Worm (Caenorhabditis elegans) whole organism, young adult: ENCODE measurements around the gene cal-4.
A peak's percentile ranks its signal among the peaks of the same experiment; 100 is the strongest.

Experiments used
- B0336.3 ChIP-seq: fragments of 200-800 bp; sonication (Bioruptor generic); IDR thresholded peaks from 2 replicates; pipeline ENCODE4 v1.3.6; 2022; ENCODE audit warnings: missing genetic modification characterization, missing compliant biosample characterization
- C17E4.6 ChIP-seq: fragments of 200-800 bp; sonication (Bioruptor generic); IDR thresholded peaks from 2 replicates; pipeline ENCODE4 v1.3.6; 2022; ENCODE audit warnings: missing genetic modification reagents, missing genetic modification characterization, missing compliant biosample characterization
- F49E8.2 ChIP-seq: sonication (generic microtip); optimal IDR thresholded peaks from 3 replicates; lab custom pipeline; 2017; ENCODE audit warnings: missing genetic modification characterization, mild to moderate bottlenecking, missing compliant biosample characterization, antibody characterized with exemption, moderate library complexity; ENCODE audit not compliant: insufficient read depth
- F57C9.4 ChIP-seq: sonication (generic microtip); optimal IDR thresholded peaks from 2 replicates; lab custom pipeline; 2017; ENCODE audit warnings: mild to moderate bottlenecking, missing genetic modification characterization, missing compliant biosample characterization
- K12H6.12 ChIP-seq: fragments of 200-800 bp; sonication (Bioruptor generic); optimal IDR thresholded peaks from 2 replicates; lab custom pipeline; 2018; ENCODE audit warnings: mild to moderate bottlenecking, missing genetic modification characterization, missing compliant biosample characterization
- Y95B8A.8 ChIP-seq: fragments of 200-800 bp; sonication (Bioruptor generic); IDR thresholded peaks from 2 replicates; pipeline ENCODE4 v1.3.6; 2022; ENCODE audit warnings: missing genetic modification reagents, missing genetic modification characterization, missing compliant biosample characterization
- athp-1 ChIP-seq: sonication (generic microtip); optimal IDR thresholded peaks from 2 replicates; lab custom pipeline; 2017; ENCODE audit warnings: mild to moderate bottlenecking, missing genetic modification characterization, missing compliant biosample characterization
- bed-2 ChIP-seq: fragments of 200-800 bp; sonication (Bioruptor generic); IDR thresholded peaks from 2 replicates; pipeline ENCODE4 v1.3.6; 2022; ENCODE audit warnings: missing genetic modification reagents, missing genetic modification characterization, missing compliant biosample characterization
- ccch-3 ChIP-seq: fragments of 200-800 bp; sonication (Bioruptor generic); optimal IDR thresholded peaks from 2 replicates; lab custom pipeline; 2018; ENCODE audit warnings: mild to moderate bottlenecking, missing genetic modification characterization, missing compliant biosample characterization
- cebp-2 ChIP-seq: fragments of 200-800 bp; sonication (Bioruptor generic); IDR thresholded peaks from 2 replicates; pipeline ENCODE4 v1.3.6; 2022; ENCODE audit warnings: missing genetic modification characterization, missing compliant biosample characterization
- ceh-100 ChIP-seq: fragments of 200-800 bp; sonication (Bioruptor generic); IDR thresholded peaks from 2 replicates; pipeline ENCODE4 v1.3.6; 2022; ENCODE audit warnings: missing genetic modification reagents, missing genetic modification characterization, missing compliant biosample characterization
- ceh-58 ChIP-seq: fragments of 200-800 bp; sonication (Bioruptor generic); IDR thresholded peaks from 2 replicates; pipeline ENCODE4 v1.3.6; 2022; ENCODE audit warnings: missing genetic modification characterization, missing compliant biosample characterization
- dox-1 ChIP-seq: fragments of 200-800 bp; sonication (Bioruptor generic); IDR thresholded peaks from 2 replicates; pipeline ENCODE4 v1.3.6; 2022; ENCODE audit warnings: missing genetic modification reagents, missing genetic modification characterization, missing compliant biosample characterization
- dpl-1 ChIP-seq: fragments of 150-350 bp; optimal IDR thresholded peaks from 2 replicates; lab custom pipeline; 2014; ENCODE audit warnings: missing biosample characterization, missing genetic modification reagents, missing genetic modification characterization
- egrh-3 ChIP-seq: fragments of 200-800 bp; sonication (Bioruptor generic); IDR thresholded peaks from 2 replicates; pipeline ENCODE4 v1.3.6; 2022; ENCODE audit warnings: missing genetic modification reagents, missing genetic modification characterization, missing compliant biosample characterization
- ets-4 ChIP-seq: fragments of 200-800 bp; sonication (Bioruptor generic); optimal IDR thresholded peaks from 2 replicates; lab custom pipeline; 2018; ENCODE audit warnings: mild to moderate bottlenecking, missing genetic modification characterization, missing compliant biosample characterization
- hmg-20 ChIP-seq: fragments of 200-800 bp; sonication (Bioruptor generic); IDR thresholded peaks from 2 replicates; pipeline ENCODE4 v1.3.6; 2022; ENCODE audit warnings: missing genetic modification reagents, missing genetic modification characterization, missing compliant biosample characterization
- lag-1 ChIP-seq: fragments of 200-800 bp; sonication (Bioruptor generic); IDR thresholded peaks from 2 replicates; pipeline ENCODE4 v1.3.6; 2022; ENCODE audit warnings: missing genetic modification reagents, missing genetic modification characterization, missing compliant biosample characterization
- let-607 ChIP-seq, 2 experiments: fragments of 200-800 bp in 1 of 2; sonication (Bioruptor generic) in 1 of 2; sonication (generic microtip) in 1 of 2; optimal IDR thresholded peaks; 2 replicates each; lab custom pipeline; 2016 to 2018; ENCODE audit warnings: mild to moderate bottlenecking in 2 of 2, missing compliant biosample characterization in 2 of 2, missing genetic modification characterization in 2 of 2, moderate library complexity in 2 of 2, missing genotype in 1 of 2
- lin-54 ChIP-seq: fragments of 200-800 bp; sonication (Bioruptor generic); optimal IDR thresholded peaks from 2 replicates; lab custom pipeline; 2018; ENCODE audit warnings: mild to moderate bottlenecking, missing genetic modification characterization, missing compliant biosample characterization
- madf-6 ChIP-seq: fragments of 200-800 bp; sonication (Bioruptor generic); IDR thresholded peaks from 2 replicates; pipeline ENCODE4 v1.3.6; 2022; ENCODE audit warnings: missing genetic modification reagents, missing genetic modification characterization, missing compliant biosample characterization
- madf-8 ChIP-seq: fragments of 200-800 bp; sonication (Bioruptor generic); conservative IDR thresholded peaks from 2 replicates; pipeline ENCODE4 v1.3.6; 2022; ENCODE audit warnings: missing genetic modification reagents, missing genetic modification characterization, missing compliant biosample characterization
- mcd-1 ChIP-seq: fragments of 200-800 bp; sonication (Bioruptor generic); IDR thresholded peaks from 2 replicates; pipeline ENCODE4 v1.3.6; 2022; ENCODE audit warnings: missing genetic modification reagents, missing genetic modification characterization, missing compliant biosample characterization
- nhr-120 ChIP-seq: fragments of 200-800 bp; sonication (Bioruptor generic); IDR thresholded peaks from 2 replicates; pipeline ENCODE4 v1.3.6; 2022; ENCODE audit warnings: missing genetic modification characterization, missing compliant biosample characterization
- nhr-80 ChIP-seq: sonication (generic microtip); optimal IDR thresholded peaks from 2 replicates; lab custom pipeline; 2016; ENCODE audit warnings: missing genetic modification characterization, missing compliant biosample characterization
- rcor-1 ChIP-seq: fragments of 200-800 bp; sonication (Bioruptor generic); IDR thresholded peaks from 2 replicates; pipeline ENCODE4 v1.3.6; 2022; ENCODE audit warnings: missing genetic modification reagents, missing genetic modification characterization, missing compliant biosample characterization
- rec-8 ChIP-seq, 2 experiments: sonication (generic microtip); optimal IDR thresholded peaks; 2 replicates each; lab custom pipeline; 2016; ENCODE audit warnings: mild to moderate bottlenecking in 2 of 2, missing genetic modification characterization in 2 of 2, missing genetic modification reagents in 2 of 2, missing genotype in 2 of 2, missing biosample characterization in 1 of 2, missing compliant biosample characterization in 1 of 2, moderate library complexity in 1 of 2
- sdz-38 ChIP-seq: sonication (generic microtip); optimal IDR thresholded peaks from 2 replicates; lab custom pipeline; 2016; ENCODE audit warnings: missing genotype, missing genetic modification characterization, missing compliant biosample characterization
- sptf-2 ChIP-seq: fragments of 200-800 bp; sonication (Bioruptor generic); optimal IDR thresholded peaks from 2 replicates; lab custom pipeline; 2018; ENCODE audit warnings: mild to moderate bottlenecking, missing genetic modification characterization, missing compliant biosample characterization
- tlf-1 ChIP-seq: fragments of 200-800 bp; sonication (Bioruptor generic); optimal IDR thresholded peaks from 2 replicates; lab custom pipeline; 2018; ENCODE audit warnings: mild to moderate bottlenecking, missing genetic modification characterization, missing compliant biosample characterization
- zfh-2 ChIP-seq: fragments of 200-800 bp; sonication (Bioruptor generic); conservative IDR thresholded peaks from 2 replicates; pipeline ENCODE4 v1.3.6; 2022; ENCODE audit warnings: missing genetic modification reagents, missing genetic modification characterization, missing compliant biosample characterization
- ztf-28 ChIP-seq: fragments of 200-800 bp; sonication (Bioruptor generic); IDR thresholded peaks from 2 replicates; pipeline ENCODE4 v1.3.6; 2022; ENCODE audit warnings: missing genetic modification reagents, missing genetic modification characterization, missing compliant biosample characterization
- ztf-3 ChIP-seq: fragments of 200-800 bp; sonication (Bioruptor generic); optimal IDR thresholded peaks from 2 replicates; lab custom pipeline; 2018; ENCODE audit warnings: mild to moderate bottlenecking, missing genetic modification characterization, missing compliant biosample characterization
- ztf-6 ChIP-seq: fragments of 200-800 bp; sonication (Bioruptor generic); IDR thresholded peaks from 2 replicates; pipeline ENCODE4 v1.3.6; 2022; ENCODE audit warnings: missing genetic modification reagents, missing genetic modification characterization, missing compliant biosample characterization

Gene cal-4

DNA sequence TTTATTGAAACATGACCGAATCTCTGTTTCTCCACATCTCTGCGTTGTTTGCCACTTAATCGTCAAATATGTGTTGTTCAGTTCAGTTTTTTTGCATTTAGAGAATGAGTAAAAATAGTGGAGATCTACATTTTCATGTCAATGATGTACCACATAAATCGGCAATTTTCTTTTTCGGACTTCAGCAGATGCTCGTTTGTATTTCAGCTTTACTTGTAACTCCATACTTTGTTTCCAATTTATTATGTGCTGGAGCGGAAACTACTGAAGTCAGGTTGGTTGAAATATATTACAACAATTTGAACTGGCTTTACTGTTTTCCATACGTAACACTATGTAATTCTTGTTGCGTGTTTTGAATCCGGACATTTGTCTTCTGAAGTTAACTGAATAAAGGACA lies 9.4 kb downstream of the cal-4 start, which contains the start of gene T07G12.2:
T07G12.2 (plus strand) TSS at position 62 of the 400 bp plus-strand sequence.
- TF ChIP-seq ztf-3 (no peak), cebp-2 (no peak), hmg-20 (GFP tag; lab: Robert Waterston, UW) (no peak), ccch-3 (GFP tag; lab: Kevin White, UChicago) (no peak), madf-8 (GFP tag; lab: Robert Waterston, UW) (no peak), F49E8.2 (tag; lab: Kevin White, UChicago) (no peak), K12H6.12 (tag; lab: Kevin White, UChicago) (no peak), zfh-2 (GFP tag; lab: Robert Waterston, UW) (no peak), ztf-28 (no peak)

ce11 chrIV:10533639-10534038 lies 12.4 kb downstream of the cal-4 start, which contains the start of gene T07G12.3:
T07G12.3 (plus strand) TSS chrIV:10533939.
- TF ChIP-seq lag-1, result no peak
- TF ChIP-seq Y95B8A.8 (GFP tag; lab: Robert Waterston, UW), result no peak
- no peak for TF ChIP-seq ceh-58 (GFP tag; lab: Robert Waterston, UW)
- TF ChIP-seq nhr-120 (GFP tag; lab: Robert Waterston, UW), result no peak
- TF ChIP-seq let-607 (tag; optimal IDR thresholded peaks at IDR 0.05; lab: Kevin White, UChicago), result no peak
- TF ChIP-seq lin-54 (GFP tag; lab: Kevin White, UChicago), result no peak
- no peak for TF ChIP-seq athp-1 (tag; lab: Kevin White, UChicago)
- no peak for TF ChIP-seq ztf-6 (GFP tag; lab: Robert Waterston, UW)
- no peak for TF ChIP-seq ets-4
- TF ChIP-seq rec-8 (tag; optimal IDR thresholded peaks at IDR 0.05; lab: Kevin White, UChicago), result no peak
- no peak for TF ChIP-seq bed-2 (GFP tag; lab: Robert Waterston, UW)
- TF ChIP-seq C17E4.6 (GFP tag; lab: Robert Waterston, UW), result no peak
- no peak for TF ChIP-seq tlf-1
- no peak for TF ChIP-seq B0336.3
- TF ChIP-seq dox-1, result no peak
- no peak for TF ChIP-seq ccch-3 (GFP tag; lab: Kevin White, UChicago)
- TF ChIP-seq sptf-2 (GFP tag; lab: Kevin White, UChicago), result no peak
- no peak for TF ChIP-seq egrh-3 (GFP tag; lab: Robert Waterston, UW)

DNA sequence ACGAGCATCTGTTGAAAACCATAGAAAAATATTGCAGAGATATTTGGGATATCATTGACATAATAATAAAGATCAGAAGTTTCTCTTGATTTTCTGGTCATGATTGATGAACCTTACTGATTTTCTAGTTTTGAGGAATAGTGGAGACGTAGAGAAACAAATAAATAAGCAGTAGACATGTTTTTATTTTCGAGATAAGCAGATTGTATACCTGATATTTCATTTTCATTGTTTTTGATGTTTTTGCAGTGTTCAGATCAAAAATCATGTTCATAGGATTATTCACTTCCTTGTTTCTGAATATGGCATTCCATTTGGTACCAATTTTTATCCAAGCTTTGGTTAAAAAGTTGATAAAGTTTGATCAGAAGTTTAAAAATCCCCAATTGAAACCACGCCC lies 17.4 kb downstream of the cal-4 start, which contains the start of gene T07G12.4:
T07G12.4 (minus strand) TSS at position 101 of the 400 bp plus-strand sequence.
- no peak for TF ChIP-seq hmg-20 (GFP tag; lab: Robert Waterston, UW)
- TF ChIP-seq ceh-100, result no peak
- TF ChIP-seq rcor-1, result no peak
- TF ChIP-seq madf-6 (GFP tag; lab: Robert Waterston, UW), result no peak
- no peak for TF ChIP-seq F57C9.4 (tag; lab: Kevin White, UChicago)
- TF ChIP-seq mcd-1 (GFP tag; lab: Robert Waterston, UW), result no peak
- TF ChIP-seq dpl-1 (GFP tag; lab: Kevin White, UChicago), result no peak

DNA sequence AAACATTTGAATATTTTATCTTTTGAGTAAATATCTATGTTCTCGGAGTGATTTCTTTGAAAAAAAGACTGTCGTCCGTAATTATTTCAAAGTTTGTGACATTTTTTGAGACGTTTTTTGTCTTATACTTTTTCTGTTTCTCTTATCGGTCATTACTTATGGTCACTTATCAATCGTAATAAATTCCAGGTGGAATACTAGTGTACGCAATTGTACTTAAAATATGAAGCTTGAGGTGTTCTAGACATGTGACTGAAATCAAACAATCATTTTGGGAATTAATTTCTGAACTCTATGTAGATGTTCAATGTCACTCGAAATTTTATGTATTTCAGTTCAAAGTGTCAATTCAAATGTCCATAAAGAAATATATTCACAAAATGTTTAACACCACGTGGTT lies 21.1 kb downstream of the cal-4 start:
- TF ChIP-seq nhr-80 (peak; percentile 50), sdz-38 (tag; lab: Kevin White, UChicago) (no peak)
